Fruit fly (Drosophila melanogaster): ENCODE results near the gene CG32069.

The CG32069 gene

DNA sequence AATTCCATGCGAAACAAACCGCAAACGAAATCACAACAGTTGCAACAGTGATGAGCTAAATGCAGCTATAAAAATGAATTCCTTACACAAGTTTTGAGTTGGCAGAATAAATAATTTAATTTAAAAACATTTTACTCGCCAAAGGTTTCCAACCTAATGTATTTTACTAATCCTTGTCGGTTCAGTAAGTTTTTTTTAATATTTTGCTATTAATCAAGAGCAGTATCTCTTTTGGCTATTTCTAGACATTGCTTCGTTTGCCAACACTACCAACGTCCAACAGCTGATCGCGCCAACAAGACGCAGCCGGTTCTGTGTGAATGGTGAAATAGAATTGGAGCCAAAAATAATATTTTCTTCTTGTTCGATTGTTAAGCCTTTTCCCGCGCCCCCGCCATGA is 2.3 kb upstream of the CG32069 start, which contains the start of the genes CG32075, CG45101 and SuUR (continued):
- peak; percentile 91 for TF ChIP-seq NfI (GFP tag; optimal IDR thresholded peaks at IDR 0.05)
- no peak for TF ChIP-seq cg (GFP tag; optimal IDR thresholded peaks at IDR 0.05)
- TF ChIP-seq HHEX (GFP tag; optimal IDR thresholded peaks at IDR 0.05) = peak; percentile 82
- TF ChIP-seq cad (GFP tag; optimal IDR thresholded peaks at IDR 0.05) = no peak
- TF ChIP-seq CG7839 (tag; optimal IDR thresholded peaks at IDR 0.05) = peak; percentile 91
- peak; percentile 81 for TF ChIP-seq Elba2 (GFP tag; optimal IDR thresholded peaks at IDR 0.05)
- TF ChIP-seq Nf-YC (tag; optimal IDR thresholded peaks at IDR 0.05) = peak; percentile 78
- peak; percentile 82 for TF ChIP-seq CG18011 (GFP tag; optimal IDR thresholded peaks at IDR 0.05)
- no peak for TF ChIP-seq ERR (GFP tag; optimal IDR thresholded peaks at IDR 0.05)
- TF ChIP-seq maf-S (GFP tag; optimal IDR thresholded peaks at IDR 0.05) = peak; percentile 75
- TF ChIP-seq CG34376 (GFP tag; optimal IDR thresholded peaks at IDR 0.05) = peak; percentile 80
- TF ChIP-seq Mes4 (GFP tag; optimal IDR thresholded peaks at IDR 0.05) = peak; percentile 75
- peak; percentile 54; the same call in 1 of the 2 replicates for TF ChIP-seq CG16779 (GFP tag; IDR thresholded peaks at IDR 0.05)
- peak; percentile 82 for TF ChIP-seq Drgx (GFP tag; IDR thresholded peaks at IDR 0.05)
- TF ChIP-seq pnt (GFP tag; optimal IDR thresholded peaks at IDR 0.05) = peak; percentile 82
- TF ChIP-seq wek (GFP tag; optimal IDR thresholded peaks at IDR 0.05) = no peak
- peak; percentile 34 for TF ChIP-seq Hey (tag; optimal IDR thresholded peaks at IDR 0.05)
- TF ChIP-seq caup (GFP tag; optimal IDR thresholded peaks at IDR 0.05; ENCODE audit: severe bottlenecking) = peak; percentile 86
- TF ChIP-seq Bgb (GFP tag; IDR thresholded peaks at IDR 0.05; ENCODE audit: partially characterized antibody) = no peak
- peak; percentile 90 for TF ChIP-seq CG13424 (tag; optimal IDR thresholded peaks at IDR 0.05)
- TF ChIP-seq BEAF-32 (GFP tag; optimal IDR thresholded peaks at IDR 0.05) = peak; percentile 39
- TF ChIP-seq mam (GFP tag; optimal IDR thresholded peaks at IDR 0.05) = peak; percentile 92
- TF ChIP-seq CG3065 (GFP tag; optimal IDR thresholded peaks at IDR 0.05) = peak; percentile 83
- peak; percentile 94 for TF ChIP-seq CG12659 (GFP tag; optimal IDR thresholded peaks at IDR 0.05)
- peak; percentile 83 for TF ChIP-seq zen (tag; optimal IDR thresholded peaks at IDR 0.05)
- TF ChIP-seq CG9876 (GFP tag; optimal IDR thresholded peaks at IDR 0.05) = peak; percentile 85
- peak; percentile 13 for TF ChIP-seq BtbVII (GFP tag; optimal IDR thresholded peaks at IDR 0.05)
- peak; percentile 41 for TF ChIP-seq CG7928 (GFP tag; optimal IDR thresholded peaks at IDR 0.05)
- peak; percentile 82 for TF ChIP-seq unpg (GFP tag; optimal IDR thresholded peaks at IDR 0.05)
- peak; percentile 81 for TF ChIP-seq gcm2 (GFP tag; optimal IDR thresholded peaks at IDR 0.05)
- TF ChIP-seq Ets65A (GFP tag) = peak; percentile 99
- no peak for TF ChIP-seq Lim3 (GFP tag; IDR thresholded peaks at IDR 0.05)
- peak; percentile 49 for TF ChIP-seq gcm (GFP tag; optimal IDR thresholded peaks at IDR 0.05)
- peak; percentile 63 for TF ChIP-seq Dp (GFP tag; optimal IDR thresholded peaks at IDR 0.05)
- TF ChIP-seq fd96Cb (tag; optimal IDR thresholded peaks at IDR 0.05) = peak; percentile 83
- no peak; the same call in 2 of the 3 replicates for TF ChIP-seq CG7963 (GFP tag; IDR thresholded peaks at IDR 0.05; ENCODE audit: partially characterized antibody)
- TF ChIP-seq hth (optimal IDR thresholded peaks at IDR 0.05) = no peak
- peak; percentile 90 for TF ChIP-seq phol (tag; optimal IDR thresholded peaks at IDR 0.05)
- peak; percentile 92 for TF ChIP-seq sisA (GFP tag; IDR thresholded peaks at IDR 0.05)
- TF ChIP-seq hkb (optimal IDR thresholded peaks at IDR 0.05) = peak; percentile 71
- peak; percentile 86 for TF ChIP-seq hkb (GFP tag; IDR thresholded peaks at IDR 0.05)
- TF ChIP-seq CG15514 (GFP tag; optimal IDR thresholded peaks at IDR 0.05) = peak; percentile 78
- TF ChIP-seq CG43689 (GFP tag; IDR thresholded peaks at IDR 0.05) = peak; percentile 50; the same call in 1 of the 2 replicates
- no peak for TF ChIP-seq fd64A (GFP tag; optimal IDR thresholded peaks at IDR 0.05)
- TF ChIP-seq CG7271 (tag; optimal IDR thresholded peaks at IDR 0.05) = peak; percentile 58
- TF ChIP-seq chinmo (GFP tag; IDR thresholded peaks at IDR 0.05; ENCODE audit: partially characterized antibody) = no peak
- TF ChIP-seq Gsc (GFP tag; IDR thresholded peaks at IDR 0.05) = peak; percentile 39; the same call in 1 of the 2 replicates
- TF ChIP-seq sens-2 (GFP tag; IDR thresholded peaks at IDR 0.05) = peak; percentile 65
- TF ChIP-seq Jarid2 (GFP tag; optimal IDR thresholded peaks at IDR 0.05) = peak; percentile 12
- peak; percentile 39 for TF ChIP-seq CG2875 (GFP tag; optimal IDR thresholded peaks at IDR 0.05)
